Fruit fly (Drosophila melanogaster) whole organism, embryonic: ENCODE data around the gene CG6414.
A peak's percentile ranks its signal among the peaks of the same experiment; 100 is the strongest.

Experiments
- Adf1 ChIP-seq: fragments of 200-800 bp; sonication (Bioruptor generic); IDR thresholded peaks from 2 replicates; pipeline ENCODE4 v1.3.6; 2022; ENCODE audit warnings: missing biosample characterization, missing genetic modification characterization
- Blimp-1 ChIP-seq: fragments of 200-800 bp; sonication (Bioruptor generic); optimal IDR thresholded peaks from 3 replicates; lab custom pipeline; 2018; ENCODE audit warnings: missing biosample characterization, missing genetic modification characterization, mild to moderate bottlenecking, moderate library complexity, missing genetic modification reagents
- CG10565 ChIP-seq: fragments of 200-800 bp; sonication (Bioruptor generic); optimal IDR thresholded peaks from 3 replicates; lab custom pipeline; 2016; ENCODE audit warnings: missing biosample characterization, mild to moderate bottlenecking, missing genetic modification characterization
- CG11456 ChIP-seq: fragments of 200-800 bp; sonication (Bioruptor generic); IDR thresholded peaks from 3 replicates; pipeline ENCODE4 v1.3.6; 2022; ENCODE audit warnings: missing biosample characterization, missing genetic modification characterization
- CG11504 ChIP-seq: fragments of 200-800 bp; sonication (Bioruptor generic); optimal IDR thresholded peaks from 3 replicates; lab custom pipeline; 2019; ENCODE audit warnings: missing biosample characterization, mild to moderate bottlenecking, missing genetic modification characterization, moderate library complexity
- CG11695 ChIP-seq: fragments of 200-800 bp; sonication (Bioruptor generic); IDR thresholded peaks from 3 replicates; pipeline ENCODE4 v1.3.6; 2022; ENCODE audit warnings: missing biosample characterization, missing genetic modification characterization
- CG12219 ChIP-seq: fragments of 200-800 bp; sonication (Bioruptor generic); optimal IDR thresholded peaks from 3 replicates; lab custom pipeline; 2018; ENCODE audit warnings: missing biosample characterization, mild to moderate bottlenecking, missing genetic modification characterization
- CG13123 ChIP-seq: fragments of 200-800 bp; sonication (Bioruptor generic); optimal IDR thresholded peaks from 2 replicates; lab custom pipeline; 2016; ENCODE audit warnings: missing biosample characterization, missing genetic modification characterization
- CG14014 ChIP-seq: fragments of 200-800 bp; sonication (Bioruptor generic); IDR thresholded peaks from 2 replicates; pipeline ENCODE4 v1.3.6; 2022; ENCODE audit warnings: missing biosample characterization, missing genetic modification characterization
- CG14050 ChIP-seq: fragments of 200-800 bp; sonication (Bioruptor generic); IDR thresholded peaks from 3 replicates; pipeline ENCODE4 v1.3.6; 2022; ENCODE audit warnings: missing biosample characterization, missing genetic modification characterization
- CG14710 ChIP-seq: fragments of 200-800 bp; sonication (Bioruptor generic); optimal IDR thresholded peaks from 3 replicates; lab custom pipeline; 2019; ENCODE audit warnings: missing biosample characterization, mild to moderate bottlenecking, missing genetic modification characterization, moderate library complexity
- CG15011 ChIP-seq: fragments of 200-800 bp; sonication (Bioruptor generic); optimal IDR thresholded peaks from 3 replicates; lab custom pipeline; 2018; ENCODE audit warnings: missing biosample characterization, mild to moderate bottlenecking, missing genetic modification characterization
- CG16863 ChIP-seq: fragments of 200-800 bp; sonication (Bioruptor generic); optimal IDR thresholded peaks from 3 replicates; lab custom pipeline; 2016; ENCODE audit warnings: missing biosample characterization, missing genetic modification characterization
- CG17359 ChIP-seq: fragments of 200-800 bp; sonication (Bioruptor generic); optimal IDR thresholded peaks from 3 replicates; lab custom pipeline; 2018; ENCODE audit warnings: missing biosample characterization, mild to moderate bottlenecking, missing genetic modification characterization, moderate library complexity
- CG18599 ChIP-seq: fragments of 200-800 bp; sonication (Bioruptor generic); optimal IDR thresholded peaks from 3 replicates; lab custom pipeline; 2017; ENCODE audit warnings: missing biosample characterization, missing genetic modification characterization, mild to moderate bottlenecking, moderate library complexity, missing genetic modification reagents
- CG2120 ChIP-seq: fragments of 200-800 bp; sonication (Bioruptor generic); optimal IDR thresholded peaks from 3 replicates; lab custom pipeline; 2016; ENCODE audit warnings: missing biosample characterization, missing genetic modification characterization
- CG31224 ChIP-seq: fragments of 200-800 bp; sonication (Bioruptor generic); IDR thresholded peaks from 2 replicates; pipeline ENCODE4 v1.3.6; 2022; ENCODE audit warnings: missing biosample characterization, missing genetic modification characterization
- CG3163 ChIP-seq: fragments of 200-800 bp; sonication (Bioruptor generic); optimal IDR thresholded peaks from 3 replicates; lab custom pipeline; 2016; ENCODE audit warnings: missing biosample characterization, missing genetic modification characterization
- CG3281 ChIP-seq: fragments of 200-800 bp; sonication (Bioruptor generic); optimal IDR thresholded peaks from 3 replicates; lab custom pipeline; 2017; ENCODE audit warnings: missing biosample characterization, mild to moderate bottlenecking, missing genetic modification characterization
- CG3838 ChIP-seq: fragments of 200-800 bp; sonication (Bioruptor generic); optimal IDR thresholded peaks from 3 replicates; lab custom pipeline; 2016; ENCODE audit warnings: missing biosample characterization, missing genetic modification characterization
- CG3995 ChIP-seq: fragments of 200-800 bp; sonication (Bioruptor generic); optimal IDR thresholded peaks from 3 replicates; lab custom pipeline; 2016; ENCODE audit warnings: missing biosample characterization, missing genetic modification characterization
- CG6254 ChIP-seq: fragments of 200-800 bp; sonication (Bioruptor generic); optimal IDR thresholded peaks from 3 replicates; lab custom pipeline; 2017; ENCODE audit warnings: mild to moderate bottlenecking, missing biosample characterization, missing genetic modification reagents, missing genetic modification characterization
- CG6272 ChIP-seq: fragments of 200-800 bp; sonication (Bioruptor generic); IDR thresholded peaks from 2 replicates; pipeline ENCODE4 v1.3.6; 2022; ENCODE audit warnings: missing biosample characterization, missing genetic modification characterization
- CG9609 ChIP-seq: fragments of 200-800 bp; sonication (Bioruptor generic); optimal IDR thresholded peaks from 3 replicates; lab custom pipeline; 2016; ENCODE audit warnings: missing biosample characterization, missing genetic modification characterization
- CG9817 ChIP-seq: fragments of 200-800 bp; sonication (Bioruptor generic); optimal IDR thresholded peaks from 2 replicates; lab custom pipeline; 2018; ENCODE audit warnings: missing biosample characterization, mild to moderate bottlenecking, missing genetic modification characterization, moderate library complexity
- Dll ChIP-seq: fragments of 200-800 bp; sonication (Bioruptor generic); IDR thresholded peaks from 4 replicates; pipeline ENCODE4 v1.3.6; 2022; ENCODE audit warnings: missing biosample characterization, missing genetic modification characterization; ENCODE audit not compliant: partially characterized antibody
- Hr51 ChIP-seq, 2 experiments: fragments of 200-800 bp; sonication (Bioruptor generic); optimal IDR thresholded peaks; 2 replicates in 1 of 2; 3 replicates in 1 of 2; lab custom pipeline; 2016 to 2018; ENCODE audit warnings: missing biosample characterization in 2 of 2, missing genetic modification characterization in 2 of 2, mild to moderate bottlenecking in 1 of 2, moderate library complexity in 1 of 2
- MTF-1 ChIP-seq: fragments of 200-800 bp; sonication (Bioruptor generic); optimal IDR thresholded peaks from 2 replicates; lab custom pipeline; 2018; ENCODE audit warnings: missing biosample characterization, mild to moderate bottlenecking, missing genetic modification characterization, borderline replicate concordance
- Meics ChIP-seq: fragments of 200-800 bp; sonication (Bioruptor generic); optimal IDR thresholded peaks from 2 replicates; lab custom pipeline; 2017; ENCODE audit warnings: missing biosample characterization, mild to moderate bottlenecking, missing genetic modification characterization
- Mrtf ChIP-seq: fragments of 200-800 bp; sonication (Bioruptor generic); IDR thresholded peaks from 3 replicates; pipeline ENCODE4 v1.3.6; 2022; ENCODE audit warnings: missing biosample characterization, missing genetic modification characterization
- PHDP ChIP-seq: fragments of 200-800 bp; sonication (Bioruptor generic); optimal IDR thresholded peaks from 3 replicates; lab custom pipeline; 2018; ENCODE audit warnings: missing biosample characterization, mild to moderate bottlenecking, missing genetic modification characterization, moderate library complexity
- Sox102F ChIP-seq: fragments of 200-800 bp; sonication (Bioruptor generic); optimal IDR thresholded peaks from 2 replicates; lab custom pipeline; 2018; ENCODE audit warnings: missing biosample characterization, mild to moderate bottlenecking, missing genetic modification characterization, moderate library complexity
- Stat92E ChIP-seq, 3 experiments: fragments of >200 bp in 2 of 3; fragments of 200-800 bp in 1 of 3; sonication (Bioruptor generic) in 1 of 3; optimal IDR thresholded peaks; 2 replicates each; lab custom pipeline; 2017 to 2019; ENCODE audit warnings: missing biosample characterization in 3 of 3, missing genetic modification characterization in 3 of 3, mild to moderate bottlenecking in 1 of 3, moderate library complexity in 1 of 3
- Taf1 ChIP-seq: fragments of 200-800 bp; sonication (Bioruptor generic); IDR thresholded peaks from 2 replicates; pipeline ENCODE4 v1.3.6; 2022; ENCODE audit warnings: missing biosample characterization, missing genetic modification characterization
- Xrp1 ChIP-seq: fragments of 200-800 bp; sonication (Bioruptor generic); IDR thresholded peaks from 2 replicates; pipeline ENCODE4 v1.3.6; 2022; ENCODE audit warnings: missing biosample characterization, missing genetic modification characterization
- az2 ChIP-seq: fragments of 200-800 bp; sonication (Bioruptor generic); optimal IDR thresholded peaks from 3 replicates; lab custom pipeline; 2016; ENCODE audit warnings: missing biosample characterization, missing genetic modification characterization
- bab2 ChIP-seq: fragments of 200-800 bp; sonication (Bioruptor generic); optimal IDR thresholded peaks from 2 replicates; lab custom pipeline; 2016; ENCODE audit warnings: missing biosample characterization, missing genetic modification characterization
- cg ChIP-seq: fragments of 200-800 bp; sonication (Bioruptor generic); optimal IDR thresholded peaks from 3 replicates; lab custom pipeline; 2019; ENCODE audit warnings: missing biosample characterization, mild to moderate bottlenecking, missing genetic modification characterization, moderate library complexity
- crp ChIP-seq, 2 experiments: fragments of 200-800 bp; sonication (Bioruptor generic); optimal IDR thresholded peaks; 2 replicates in 1 of 2; 3 replicates in 1 of 2; lab custom pipeline; 2017; ENCODE audit warnings: missing biosample characterization in 2 of 2, missing genetic modification characterization in 2 of 2, mild to moderate bottlenecking in 1 of 2, moderate library complexity in 1 of 2
- dmrt99B ChIP-seq: fragments of 200-800 bp; sonication (Bioruptor generic); optimal IDR thresholded peaks from 2 replicates; lab custom pipeline; 2018; ENCODE audit warnings: missing biosample characterization, mild to moderate bottlenecking, missing genetic modification characterization, moderate library complexity
- exex ChIP-seq: fragments of 200-800 bp; sonication (Bioruptor generic); optimal IDR thresholded peaks from 4 replicates; lab custom pipeline; 2018; ENCODE audit warnings: missing biosample characterization, mild to moderate bottlenecking, missing genetic modification characterization, moderate library complexity
- fru ChIP-seq: fragments of >200 bp; optimal IDR thresholded peaks from 2 replicates; lab custom pipeline; 2017
- ind ChIP-seq: fragments of 200-800 bp; sonication (Bioruptor generic); optimal IDR thresholded peaks from 3 replicates; lab custom pipeline; 2016; ENCODE audit warnings: missing biosample characterization, missing genetic modification characterization
- knrl ChIP-seq: fragments of 200-800 bp; sonication (Bioruptor generic); IDR thresholded peaks from 3 replicates; pipeline ENCODE4 v1.3.6; 2022; ENCODE audit warnings: missing biosample characterization, missing genetic modification characterization; ENCODE audit not compliant: partially characterized antibody
- nau ChIP-seq: fragments of 200-800 bp; sonication (Bioruptor generic); optimal IDR thresholded peaks from 3 replicates; lab custom pipeline; 2017; ENCODE audit warnings: missing biosample characterization, mild to moderate bottlenecking, missing genetic modification characterization, missing genetic modification reagents
- pita ChIP-seq: fragments of 200-800 bp; sonication (Bioruptor generic); optimal IDR thresholded peaks from 2 replicates; lab custom pipeline; 2017; ENCODE audit warnings: missing biosample characterization, mild to moderate bottlenecking, missing genetic modification characterization
- ttk ChIP-seq: fragments of 200-800 bp; sonication (Bioruptor generic); IDR thresholded peaks from 2 replicates; pipeline ENCODE4 v2.1.2; 2022; ENCODE audit warnings: missing biosample characterization, missing genetic modification characterization
- unc-4 ChIP-seq: fragments of 200-800 bp; sonication (Bioruptor generic); IDR thresholded peaks from 2 replicates; pipeline ENCODE4 v1.3.6; 2022; ENCODE audit warnings: missing biosample characterization, missing genetic modification characterization; ENCODE audit not compliant: partially characterized antibody
- vnd ChIP-seq: fragments of 200-800 bp; sonication (Bioruptor generic); IDR thresholded peaks from 3 replicates; pipeline ENCODE4 v1.3.6; 2022; ENCODE audit warnings: missing biosample characterization, missing genetic modification characterization; ENCODE audit not compliant: partially characterized antibody
- zfh1 ChIP-seq: fragments of 200-800 bp; sonication (Bioruptor generic); IDR thresholded peaks from 3 replicates; pipeline ENCODE4 v1.3.6; 2022; ENCODE audit warnings: missing biosample characterization, missing genetic modification characterization

Gene CG6414

dm6 chrX:4020159-4020558 lies 49.0 kb upstream of the CG6414 start (continued):
- TF ChIP-seq exex (tag; lab: Kevin White, UChicago) (no peak), unc-4 (GFP tag; lab: Robert Waterston, UW) (no peak), CG9817 (tag; lab: Kevin White, UChicago) (peak; percentile 20), Meics (peak; percentile 15), CG18599 (peak; percentile 48), cg (GFP tag; lab: Kevin White, UChicago) (no peak), CG14014 (GFP tag; lab: Robert Waterston, UW) (no peak), CG2120 (GFP tag; lab: Kevin White, UChicago) (peak; percentile 30), crp (GFP tag; optimal IDR thresholded peaks at IDR 0.05; lab: Kevin White, UChicago) (no peak), CG3163 (GFP tag; lab: Kevin White, UChicago) (no peak), CG6254 (GFP tag; lab: Kevin White, UChicago) (no peak), CG16863 (no peak), Mrtf (GFP tag; lab: Robert Waterston, UW) (no peak), CG11695 (GFP tag; lab: Robert Waterston, UW) (no peak), ind (GFP tag; lab: Kevin White, UChicago) (peak; percentile 29), CG3995 (GFP tag; lab: Kevin White, UChicago) (no peak), CG15011 (no peak), Adf1 (GFP tag; lab: Robert Waterston, UW) (no peak), vnd (GFP tag; lab: Robert Waterston, UW) (no peak), knrl (GFP tag; lab: Robert Waterston, UW) (no peak), CG12219 (GFP tag; lab: Kevin White, UChicago) (no peak), CG6272 (GFP tag; lab: Robert Waterston, UW) (no peak), PHDP (peak; percentile 3), Dll (GFP tag; lab: Robert Waterston, UW) (no peak), Stat92E (GFP tag; optimal IDR thresholded peaks at IDR 0.05; lab: Kevin White, UChicago) (no peak), az2 (GFP tag; lab: Kevin White, UChicago) (no peak), ttk (no peak), zfh1 (GFP tag; lab: Robert Waterston, UW) (0 out of 3 replicates have a peak, but pooled peaks have one; percentile 36), CG3281 (GFP tag; lab: Kevin White, UChicago) (no peak), Hr51 (GFP tag; optimal IDR thresholded peaks at IDR 0.05; lab: Kevin White, UChicago) (peak in 1 of 2 experiments; percentile 30), CG13123 (GFP tag; lab: Kevin White, UChicago) (no peak), CG17359 (peak; percentile 12), CG9609 (no peak), pita (GFP tag; lab: Kevin White, UChicago) (no peak), Sox102F (GFP tag; lab: Kevin White, UChicago) (peak; percentile 39), fru (lab: Kevin White, UChicago) (no peak), CG10565 (GFP tag; lab: Kevin White, UChicago) (no peak), nau (no peak), CG14710 (no peak), dmrt99B (tag; lab: Kevin White, UChicago) (peak; percentile 43), Xrp1 (peak; percentile 63), CG3838 (GFP tag; lab: Kevin White, UChicago) (no peak), MTF-1 (GFP tag; lab: Kevin White, UChicago) (no peak), CG11504 (tag; lab: Kevin White, UChicago) (peak; percentile 45), CG14050 (GFP tag; lab: Robert Waterston, UW) (no peak), bab2 (GFP tag; lab: Kevin White, UChicago) (no peak), Taf1 (GFP tag; lab: Robert Waterston, UW) (no peak), CG31224 (GFP tag; lab: Robert Waterston, UW) (no peak), Blimp-1 (GFP tag; lab: Kevin White, UChicago) (peak; percentile 24), CG11456 (GFP tag; lab: Robert Waterston, UW) (0 out of 3 replicates have a peak, but pooled peaks have one; percentile 17)
